Fruit fly (Drosophila melanogaster): ENCODE measurements around the gene CG46301.

Gene CG46301

dm6 chr2L:14103790-14104189, at the start of gene CG46301:
CG46301 (plus strand) TSS chr2L:14104090.
- TF ChIP-seq ttk (optimal IDR thresholded peaks at IDR 0.05) (no peak), insv (optimal IDR thresholded peaks at IDR 0.05) (no peak), h (optimal IDR thresholded peaks at IDR 0.05) (no peak)

dm6 chr2L:14054281-14054680, 49.6 kb upstream of the CG46301 start:
- TF ChIP-seq Myc (optimal IDR thresholded peaks at IDR 0.05) (no peak), h (optimal IDR thresholded peaks at IDR 0.05) (no peak), ttk (optimal IDR thresholded peaks at IDR 0.05) (no peak), Sin3A (optimal IDR thresholded peaks at IDR 0.05) (no peak), psq (optimal IDR thresholded peaks at IDR 0.05) (no peak)

DNA sequence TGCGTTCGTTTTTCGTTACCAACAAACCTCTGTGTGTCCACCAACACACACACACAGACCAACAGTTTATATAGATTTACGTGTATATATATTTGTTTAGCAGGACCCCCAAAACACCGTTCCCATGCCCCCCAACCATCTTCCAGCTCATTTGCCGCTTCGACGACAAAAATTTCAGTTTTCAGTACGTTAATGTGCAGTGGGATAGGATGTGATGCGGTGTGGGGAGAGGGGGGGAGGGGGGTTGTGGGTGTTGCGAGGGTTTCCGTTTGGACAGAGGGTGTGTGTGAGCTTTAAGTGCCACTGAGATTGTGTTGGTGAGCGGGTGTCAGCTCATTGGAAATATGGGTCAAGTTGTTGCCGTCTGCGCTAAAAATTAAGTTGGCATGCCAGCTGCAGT, 49.0 kb upstream of the CG46301 start:
- TF ChIP-seq Myc (optimal IDR thresholded peaks at IDR 0.05) (no peak), h (optimal IDR thresholded peaks at IDR 0.05) (no peak), insv (optimal IDR thresholded peaks at IDR 0.05) (no peak), Sin3A (optimal IDR thresholded peaks at IDR 0.05) (no peak), psq (optimal IDR thresholded peaks at IDR 0.05) (no peak), ttk (optimal IDR thresholded peaks at IDR 0.05) (no peak)

DNA sequence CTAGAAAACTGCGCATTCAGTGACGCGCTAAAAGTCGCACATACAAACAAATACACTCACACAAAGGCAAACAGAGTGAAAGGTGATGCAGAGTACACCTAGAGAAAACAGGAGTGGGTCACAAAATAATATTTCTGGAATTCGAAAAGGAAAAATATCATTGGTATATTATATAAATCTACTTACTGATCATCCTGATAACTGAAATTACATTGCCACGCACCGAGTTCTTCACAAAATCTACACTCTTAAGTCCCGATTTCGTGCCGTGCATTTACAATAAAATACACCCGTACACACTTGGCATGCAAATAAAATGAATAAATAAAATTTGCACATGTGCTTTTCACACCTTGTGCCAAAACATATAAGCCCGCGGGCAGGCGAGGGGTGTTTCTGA, 33.7 kb upstream of the CG46301 start:
- no peak for TF ChIP-seq psq (optimal IDR thresholded peaks at IDR 0.05)
- TF ChIP-seq insv (optimal IDR thresholded peaks at IDR 0.05), result no peak
- TF ChIP-seq Myc (optimal IDR thresholded peaks at IDR 0.05), result no peak
- no peak for TF ChIP-seq ttk (optimal IDR thresholded peaks at IDR 0.05)
- TF ChIP-seq Sin3A (optimal IDR thresholded peaks at IDR 0.05), result no peak
- TF ChIP-seq h (optimal IDR thresholded peaks at IDR 0.05), result no peak

- no peak for TF ChIP-seq psq (optimal IDR thresholded peaks at IDR 0.05)
- TF ChIP-seq Myc (optimal IDR thresholded peaks at IDR 0.05), result no peak
- TF ChIP-seq insv (optimal IDR thresholded peaks at IDR 0.05), result no peak
- no peak for TF ChIP-seq ttk (optimal IDR thresholded peaks at IDR 0.05)
- TF ChIP-seq h (optimal IDR thresholded peaks at IDR 0.05), result no peak
Observed at dm6 chr2L:14094606-14095005, 9.3 kb upstream of the CG46301 start.

dm6 chr2L:14095683-14096082, 8.2 kb upstream of the CG46301 start:
- TF ChIP-seq psq (optimal IDR thresholded peaks at IDR 0.05), result no peak
- no peak for TF ChIP-seq h (optimal IDR thresholded peaks at IDR 0.05)
- TF ChIP-seq Myc (optimal IDR thresholded peaks at IDR 0.05), result no peak
- TF ChIP-seq ttk (optimal IDR thresholded peaks at IDR 0.05), result no peak
- no peak for TF ChIP-seq Sin3A (optimal IDR thresholded peaks at IDR 0.05)
- TF ChIP-seq insv (optimal IDR thresholded peaks at IDR 0.05), result no peak

DNA sequence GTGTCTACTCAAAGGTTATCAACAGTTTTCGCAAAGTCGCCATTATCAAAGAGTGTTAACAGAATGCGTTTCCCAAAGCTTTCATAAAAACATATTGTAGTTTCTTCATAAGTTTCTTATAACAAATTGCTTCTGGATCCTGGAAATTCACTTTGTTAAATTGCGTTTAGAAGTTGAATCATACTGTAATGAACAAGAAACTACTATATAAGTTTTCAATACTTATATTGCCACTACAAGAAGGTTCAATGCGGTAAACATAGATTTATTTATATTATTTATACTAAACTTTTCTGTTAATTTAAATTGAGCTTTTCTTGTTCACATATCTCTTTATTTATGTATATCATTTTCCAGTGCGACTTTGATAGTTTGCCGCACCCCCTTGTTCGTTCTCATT, 5.5 kb downstream of the CG46301 start, which contains the start of gene CG15293:
CG15293 (minus strand) TSS at position 101 of the 400 bp plus-strand sequence.
- TF ChIP-seq Sin3A (optimal IDR thresholded peaks at IDR 0.05) (no peak), Myc (optimal IDR thresholded peaks at IDR 0.05) (no peak), psq (optimal IDR thresholded peaks at IDR 0.05) (no peak), h (optimal IDR thresholded peaks at IDR 0.05) (no peak), insv (optimal IDR thresholded peaks at IDR 0.05) (no peak), ttk (optimal IDR thresholded peaks at IDR 0.05) (no peak)

- no peak for TF ChIP-seq h (optimal IDR thresholded peaks at IDR 0.05)
- TF ChIP-seq ttk (optimal IDR thresholded peaks at IDR 0.05), result no peak
- no peak for TF ChIP-seq Myc (optimal IDR thresholded peaks at IDR 0.05)
- TF ChIP-seq Sin3A (optimal IDR thresholded peaks at IDR 0.05), result no peak
- no peak for TF ChIP-seq insv (optimal IDR thresholded peaks at IDR 0.05)
- TF ChIP-seq psq (optimal IDR thresholded peaks at IDR 0.05), result no peak
Observed at dm6 chr2L:14110639-14111038, 6.7 kb downstream of the CG46301 start, which contains the start of gene CG31769. CG31769 (minus strand) TSS chr2L:14110739.

- no peak for TF ChIP-seq insv (optimal IDR thresholded peaks at IDR 0.05)
- TF ChIP-seq h (optimal IDR thresholded peaks at IDR 0.05), result no peak
- TF ChIP-seq Sin3A (optimal IDR thresholded peaks at IDR 0.05), result no peak
- TF ChIP-seq psq (optimal IDR thresholded peaks at IDR 0.05), result no peak
- no peak for TF ChIP-seq Myc (optimal IDR thresholded peaks at IDR 0.05)
- TF ChIP-seq ttk (optimal IDR thresholded peaks at IDR 0.05), result no peak
Observed at dm6 chr2L:14112192-14112591, 8.3 kb downstream of the CG46301 start.

dm6 chr2L:14113207-14113606, 9.3 kb downstream of the CG46301 start:
- TF ChIP-seq h (optimal IDR thresholded peaks at IDR 0.05), result no peak
- no peak for TF ChIP-seq Myc (optimal IDR thresholded peaks at IDR 0.05)
- no peak for TF ChIP-seq psq (optimal IDR thresholded peaks at IDR 0.05)
- TF ChIP-seq insv (optimal IDR thresholded peaks at IDR 0.05), result no peak
- TF ChIP-seq ttk (optimal IDR thresholded peaks at IDR 0.05), result no peak
- no peak for TF ChIP-seq Sin3A (optimal IDR thresholded peaks at IDR 0.05)

dm6 chr2L:14115976-14116501, 12.1 kb downstream of the CG46301 start:
- TF ChIP-seq psq (optimal IDR thresholded peaks at IDR 0.05) (no peak), Myc (optimal IDR thresholded peaks at IDR 0.05) (no peak), h (optimal IDR thresholded peaks at IDR 0.05) (no peak), insv (optimal IDR thresholded peaks at IDR 0.05) (no peak), Sin3A (optimal IDR thresholded peaks at IDR 0.05) (no peak), ttk (optimal IDR thresholded peaks at IDR 0.05) (no peak)

DNA sequence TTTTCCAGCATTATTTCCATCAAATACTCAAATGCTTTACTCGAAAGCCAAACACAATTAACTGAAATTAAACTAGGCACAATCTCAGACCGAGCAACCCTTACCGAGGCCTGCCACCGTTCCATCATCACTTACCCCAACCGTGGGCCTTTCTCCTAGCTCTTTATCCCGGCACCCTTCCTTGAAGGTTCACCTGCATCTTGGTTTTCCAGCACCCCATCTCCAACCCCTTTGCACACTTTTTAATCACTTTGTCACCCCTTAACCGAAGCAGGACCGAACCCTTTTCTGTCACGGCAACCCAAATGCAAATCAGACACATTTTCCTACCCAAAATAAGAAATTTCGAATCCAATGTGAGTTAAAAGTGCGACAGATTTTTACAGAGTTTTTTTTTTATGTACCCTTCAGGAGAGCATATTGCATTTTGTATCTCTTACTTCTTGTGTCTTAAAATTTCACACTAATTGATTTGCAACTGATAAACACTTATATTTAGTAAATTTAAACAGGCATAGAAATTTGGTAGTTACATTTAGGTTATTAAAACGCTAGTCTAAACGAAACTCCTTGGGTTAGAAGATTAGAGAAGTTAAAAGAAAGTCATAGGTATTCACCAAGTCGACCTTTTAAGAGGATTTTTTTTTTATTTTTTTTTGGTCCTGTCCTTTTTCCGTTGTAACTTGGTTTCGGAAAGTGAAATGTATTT, 17.0 kb downstream of the CG46301 start:
- no peak for TF ChIP-seq Myc (optimal IDR thresholded peaks at IDR 0.05)

DNA sequence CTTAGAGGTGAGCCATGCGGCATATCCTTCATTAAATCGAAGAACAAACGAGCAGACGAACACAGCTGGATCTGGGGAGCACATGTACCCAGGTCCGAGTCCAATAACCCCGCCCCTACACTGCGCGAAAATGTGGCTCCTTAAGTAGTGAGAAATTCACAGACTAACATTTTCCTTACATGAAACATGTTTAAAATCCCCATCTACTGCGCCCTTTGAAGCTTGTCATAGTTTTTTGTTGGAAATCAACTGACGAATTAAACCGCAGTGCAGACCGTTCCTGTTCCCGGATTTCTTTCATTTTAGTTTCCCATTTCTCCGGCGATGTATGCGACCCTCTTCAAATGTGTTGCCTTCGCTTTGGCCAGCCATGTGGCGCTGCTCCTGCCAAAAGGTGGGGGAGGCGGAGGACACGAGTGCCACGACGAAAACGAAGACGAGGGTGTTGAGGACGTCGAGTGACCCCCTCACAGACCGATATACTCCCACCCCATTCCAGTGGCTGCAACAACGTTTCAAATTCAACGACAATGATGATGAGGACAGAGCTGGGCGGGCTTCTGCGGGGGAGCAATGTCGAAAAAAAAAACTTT, 18.9 kb downstream of the CG46301 start:
- TF ChIP-seq ttk (optimal IDR thresholded peaks at IDR 0.05) (no peak), psq (optimal IDR thresholded peaks at IDR 0.05) (no peak), h (optimal IDR thresholded peaks at IDR 0.05) (no peak), Sin3A (optimal IDR thresholded peaks at IDR 0.05) (no peak), Myc (optimal IDR thresholded peaks at IDR 0.05) (no peak), insv (optimal IDR thresholded peaks at IDR 0.05) (no peak)
